Fruit fly (Drosophila melanogaster): ENCODE data around the gene CG6836.

The CG6836 gene

DNA sequence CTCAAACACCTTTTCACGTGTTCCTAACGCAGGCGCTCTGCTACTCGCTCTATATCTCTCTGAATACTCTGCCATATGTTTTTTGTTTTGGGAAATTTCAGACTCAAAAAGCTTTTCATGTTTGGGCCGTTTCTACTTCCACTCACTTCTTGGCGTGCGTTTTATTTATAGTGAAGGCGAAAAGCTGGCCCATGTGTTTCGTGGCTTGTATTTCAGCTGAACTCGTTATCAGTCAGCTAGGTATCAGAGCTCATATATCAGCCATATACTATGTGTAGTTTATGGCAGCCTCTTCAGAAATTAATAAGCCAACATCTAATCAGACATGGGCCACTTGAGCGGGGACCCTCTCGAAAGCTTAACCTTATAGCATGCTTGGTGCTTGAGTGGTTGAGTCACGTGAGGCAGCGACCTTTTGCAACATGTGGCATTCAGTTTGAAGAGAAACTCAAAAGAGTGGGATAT lies 44.1 kb downstream of the CG6836 start (continued):
- TF ChIP-seq CG14441 (GFP tag; IDR thresholded peaks at IDR 0.05) (no peak), z (GFP tag; IDR thresholded peaks at IDR 0.05) (peak; percentile 90), gce (GFP tag; IDR thresholded peaks at IDR 0.05) (no peak), tap (tag; optimal IDR thresholded peaks at IDR 0.05) (no peak), Elba2 (GFP tag; optimal IDR thresholded peaks at IDR 0.05) (no peak), tgo (GFP tag; IDR thresholded peaks at IDR 0.05) (no peak), CG7963 (GFP tag; IDR thresholded peaks at IDR 0.05; ENCODE audit: partially characterized antibody) (no peak), Dref (GFP tag; IDR thresholded peaks at IDR 0.05) (no peak), cwo (GFP tag; optimal IDR thresholded peaks at IDR 0.05) (peak; percentile 96), CG2199 (GFP tag; IDR thresholded peaks at IDR 0.05) (no peak), CG7357 (GFP tag; IDR thresholded peaks at IDR 0.05) (no peak), vfl (GFP tag; optimal IDR thresholded peaks at IDR 0.05) (no peak), NfI (GFP tag; optimal IDR thresholded peaks at IDR 0.05) (no peak), dpn (GFP tag; optimal IDR thresholded peaks at IDR 0.05) (no peak), dmrt11E (tag; optimal IDR thresholded peaks at IDR 0.05) (no peak), Taf1 (GFP tag; IDR thresholded peaks at IDR 0.05) (no peak), zfh2 (GFP tag; optimal IDR thresholded peaks at IDR 0.05) (no peak), CG18476 (GFP tag; optimal IDR thresholded peaks at IDR 0.05) (no peak), Spps (tag; optimal IDR thresholded peaks at IDR 0.05) (no peak), Deaf1 (tag; optimal IDR thresholded peaks at IDR 0.05) (peak; percentile 46), pzg (GFP tag; optimal IDR thresholded peaks at IDR 0.05) (no peak), Nf-YC (tag; optimal IDR thresholded peaks at IDR 0.05) (no peak), az2 (GFP tag; optimal IDR thresholded peaks at IDR 0.05) (no peak), CG10979 (tag; optimal IDR thresholded peaks at IDR 0.05) (no peak), croc (GFP tag; conservative IDR thresholded peaks at IDR 0.05) (no peak), CG13123 (GFP tag; optimal IDR thresholded peaks at IDR 0.05) (no peak), Gug (GFP tag; IDR thresholded peaks at IDR 0.05) (no peak), E2f1 (GFP tag; IDR thresholded peaks at IDR 0.05) (no peak), Dbx (GFP tag; IDR thresholded peaks at IDR 0.05) (0 out of 3 replicates have a peak, but pooled peaks have one; percentile 5), twi (tag; optimal IDR thresholded peaks at IDR 0.05) (peak; percentile 34), Sox102F (GFP tag; optimal IDR thresholded peaks at IDR 0.05) (no peak), mirr (GFP tag; optimal IDR thresholded peaks at IDR 0.05) (peak; percentile 95), Mad (GFP tag; optimal IDR thresholded peaks at IDR 0.05) (no peak), row (GFP tag; IDR thresholded peaks at IDR 0.05) (no peak), Bgb (GFP tag; IDR thresholded peaks at IDR 0.05; ENCODE audit: partially characterized antibody) (no peak), Hmx (GFP tag; optimal IDR thresholded peaks at IDR 0.05) (no peak), Adf1 (GFP tag; IDR thresholded peaks at IDR 0.05) (no peak), peb (GFP tag; IDR thresholded peaks at IDR 0.05) (no peak), CG14014 (GFP tag; IDR thresholded peaks at IDR 0.05) (peak; percentile 28; the same call in 1 of the 2 replicates), Bdp1 (GFP tag; optimal IDR thresholded peaks at IDR 0.05) (no peak), sug (tag; optimal IDR thresholded peaks at IDR 0.05) (peak; percentile 95), ATbp (GFP tag; optimal IDR thresholded peaks at IDR 0.05) (no peak), CG9876 (GFP tag; optimal IDR thresholded peaks at IDR 0.05) (no peak), CG2712 (tag; optimal IDR thresholded peaks at IDR 0.05) (no peak), seq (GFP tag; IDR thresholded peaks at IDR 0.05) (no peak), ato (GFP tag; IDR thresholded peaks at IDR 0.05; ENCODE audit: partially characterized antibody) (no peak), CG12769 (tag; optimal IDR thresholded peaks at IDR 0.05) (peak; percentile 48), Antp (GFP tag; optimal IDR thresholded peaks at IDR 0.05) (no peak), CG11456 (GFP tag; IDR thresholded peaks at IDR 0.05) (no peak), Nf-YA (GFP tag; IDR thresholded peaks at IDR 0.05) (no peak), unpg (GFP tag; optimal IDR thresholded peaks at IDR 0.05) (no peak), wor (GFP tag; IDR thresholded peaks at IDR 0.05) (no peak)
